Worm (Caenorhabditis elegans): ENCODE data around the gene mboa-2.

Gene mboa-2

DNA sequence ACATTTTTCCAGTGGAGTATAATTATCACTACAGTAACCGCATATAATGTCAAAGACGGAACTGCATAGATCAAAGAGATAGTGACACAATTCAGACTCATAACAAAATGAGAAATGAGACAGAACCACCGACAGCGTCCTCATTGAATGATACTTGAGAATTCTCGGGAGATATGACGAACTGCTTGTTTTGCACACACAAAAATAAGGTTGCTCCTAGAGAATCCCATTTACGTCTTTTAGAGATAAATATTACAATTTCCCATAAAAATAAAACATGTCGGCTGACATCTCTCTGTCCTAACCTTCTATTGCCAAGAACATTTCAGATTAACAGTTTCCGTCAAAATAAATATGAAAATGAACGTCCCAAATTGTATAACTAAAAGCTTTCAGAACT is 33.3 kb upstream of the mboa-2 start, which contains the start of gene srg-38:
Gene srg-38, minus strand, starts transcription at position 101 of the 400 bp plus-strand sequence.
- no peak for TF ChIP-seq ama-1 (optimal IDR thresholded peaks at IDR 0.05)
- TF ChIP-seq tbx-11 (GFP tag; IDR thresholded peaks at IDR 0.05), result no peak
- no peak for TF ChIP-seq aly-1 (tag; optimal IDR thresholded peaks at IDR 0.05)
- no peak for TF ChIP-seq flt-1 (GFP tag; IDR thresholded peaks at IDR 0.05)
- TF ChIP-seq F13C5.2 (tag; optimal IDR thresholded peaks at IDR 0.05), result no peak
- TF ChIP-seq ceh-13 (GFP tag; optimal IDR thresholded peaks at IDR 0.05), result no peak
- TF ChIP-seq hmbx-1 (tag; optimal IDR thresholded peaks at IDR 0.05), result no peak
- no peak for TF ChIP-seq sea-1 (GFP tag; conservative IDR thresholded peaks at IDR 0.05)
- no peak for TF ChIP-seq hmg-4 (GFP tag; optimal IDR thresholded peaks at IDR 0.05)
- no peak for TF ChIP-seq ceh-36 (tag; optimal IDR thresholded peaks at IDR 0.05)
- TF ChIP-seq hnd-1 (tag; optimal IDR thresholded peaks at IDR 0.05), result no peak
- no peak for TF ChIP-seq scrt-1 (GFP tag; IDR thresholded peaks at IDR 0.05)
- no peak for TF ChIP-seq B0310.2 (tag; optimal IDR thresholded peaks at IDR 0.05)
- TF ChIP-seq pes-1 (GFP tag; IDR thresholded peaks at IDR 0.05), result no peak
- no peak for TF ChIP-seq tbx-37 (GFP tag; conservative IDR thresholded peaks at IDR 0.05)
- no peak for TF ChIP-seq tra-4 (tag; optimal IDR thresholded peaks at IDR 0.05)
- TF ChIP-seq ets-7 (tag; optimal IDR thresholded peaks at IDR 0.05), result no peak

DNA sequence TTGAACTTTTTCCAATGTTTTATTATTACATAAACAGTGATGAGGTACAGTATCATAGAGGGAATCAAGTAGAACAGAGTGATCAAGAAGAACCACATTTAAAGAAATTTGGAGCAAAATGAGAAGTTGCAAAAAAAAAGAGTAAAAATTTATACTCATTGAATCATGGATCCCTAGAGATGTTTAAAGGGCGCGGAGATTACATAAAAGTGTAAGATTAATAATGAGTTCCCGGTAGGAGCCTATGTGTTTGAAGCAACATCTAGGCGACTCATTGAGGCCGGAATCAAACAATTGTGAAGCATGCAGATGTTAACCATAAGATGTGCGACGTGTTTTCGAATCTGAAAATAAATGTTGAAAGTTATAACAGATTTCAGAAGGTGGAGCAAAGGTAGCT is 30.0 kb upstream of the mboa-2 start, which contains the start of gene srg-39:
Gene srg-39, minus strand, starts transcription at position 101 of the 400 bp plus-strand sequence.
- TF ChIP-seq tbx-11 (GFP tag; IDR thresholded peaks at IDR 0.05) (no peak), scrt-1 (GFP tag; IDR thresholded peaks at IDR 0.05) (no peak), tbx-37 (GFP tag; conservative IDR thresholded peaks at IDR 0.05) (no peak), aly-1 (tag; optimal IDR thresholded peaks at IDR 0.05) (no peak), sea-1 (GFP tag; conservative IDR thresholded peaks at IDR 0.05) (no peak), ceh-13 (GFP tag; optimal IDR thresholded peaks at IDR 0.05) (no peak), hmg-4 (GFP tag; optimal IDR thresholded peaks at IDR 0.05) (no peak), ama-1 (optimal IDR thresholded peaks at IDR 0.05) (no peak), F13C5.2 (tag; optimal IDR thresholded peaks at IDR 0.05) (no peak), hmbx-1 (tag; optimal IDR thresholded peaks at IDR 0.05) (no peak), pes-1 (GFP tag; IDR thresholded peaks at IDR 0.05) (no peak), flt-1 (GFP tag; IDR thresholded peaks at IDR 0.05) (no peak)

DNA sequence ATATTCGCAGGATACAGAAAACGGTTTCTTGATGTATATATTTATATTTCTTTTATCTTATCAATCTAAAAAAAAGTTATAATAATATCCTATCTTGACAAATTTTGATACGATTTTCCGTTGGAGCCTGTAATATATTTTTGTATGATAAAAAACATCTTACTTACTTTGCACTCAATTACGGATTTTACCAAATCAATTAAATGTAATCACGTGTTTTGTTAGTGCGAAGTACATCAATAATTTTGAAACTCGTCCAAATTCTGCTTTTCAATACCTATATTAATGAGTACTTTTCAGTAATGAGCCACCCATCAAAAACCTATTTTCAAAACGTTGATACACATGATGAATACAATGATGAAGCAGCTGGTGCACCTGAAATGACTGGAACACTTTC is 27.1 kb upstream of the mboa-2 start, which contains the start of gene T19C4.1:
Gene T19C4.1, plus strand, starts transcription at position 301 of the 400 bp plus-strand sequence.
- no peak for TF ChIP-seq F13C5.2 (tag; optimal IDR thresholded peaks at IDR 0.05)
- no peak for TF ChIP-seq B0310.2 (tag; optimal IDR thresholded peaks at IDR 0.05)
- TF ChIP-seq tbx-37 (GFP tag; conservative IDR thresholded peaks at IDR 0.05), result no peak
- TF ChIP-seq tra-4 (tag; optimal IDR thresholded peaks at IDR 0.05), result no peak
- no peak for TF ChIP-seq ceh-13 (GFP tag; optimal IDR thresholded peaks at IDR 0.05)
- no peak for TF ChIP-seq tbx-11 (GFP tag; IDR thresholded peaks at IDR 0.05)
- TF ChIP-seq ceh-36 (tag; optimal IDR thresholded peaks at IDR 0.05), result no peak
- TF ChIP-seq hmg-4 (GFP tag; optimal IDR thresholded peaks at IDR 0.05), result no peak
- no peak for TF ChIP-seq pes-1 (GFP tag; IDR thresholded peaks at IDR 0.05)
- no peak for TF ChIP-seq flt-1 (GFP tag; IDR thresholded peaks at IDR 0.05)
- TF ChIP-seq ets-7 (tag; optimal IDR thresholded peaks at IDR 0.05), result no peak

DNA sequence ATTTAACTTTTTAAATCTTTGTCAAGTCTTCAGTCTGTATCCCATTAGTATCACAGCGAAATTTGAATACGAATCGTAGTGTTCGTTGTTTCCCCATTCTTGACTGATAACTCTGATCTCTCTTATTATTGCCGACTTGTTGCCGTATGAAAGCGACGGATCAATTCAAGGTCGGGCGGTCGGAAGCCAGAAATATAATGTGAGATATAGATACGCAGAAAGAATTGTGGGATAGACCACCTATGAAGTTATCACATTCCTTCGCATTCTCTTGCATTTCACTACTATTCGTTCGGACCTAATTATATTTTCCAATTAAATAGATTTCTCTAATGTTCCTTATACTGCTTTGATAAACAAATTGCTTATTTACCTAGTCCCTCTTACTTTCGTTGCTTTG is 26.7 kb upstream of the mboa-2 start:
- TF ChIP-seq hmg-4 (GFP tag; optimal IDR thresholded peaks at IDR 0.05) (no peak), tra-4 (tag; optimal IDR thresholded peaks at IDR 0.05) (no peak), flt-1 (GFP tag; IDR thresholded peaks at IDR 0.05) (no peak), scrt-1 (GFP tag; IDR thresholded peaks at IDR 0.05) (no peak), sea-1 (GFP tag; conservative IDR thresholded peaks at IDR 0.05) (no peak), ama-1 (optimal IDR thresholded peaks at IDR 0.05) (no peak), hmbx-1 (tag; optimal IDR thresholded peaks at IDR 0.05) (no peak), ceh-36 (tag; optimal IDR thresholded peaks at IDR 0.05) (no peak), tbx-11 (GFP tag; IDR thresholded peaks at IDR 0.05) (no peak), pes-1 (GFP tag; IDR thresholded peaks at IDR 0.05) (no peak), ceh-13 (GFP tag; optimal IDR thresholded peaks at IDR 0.05) (no peak), tbx-37 (GFP tag; conservative IDR thresholded peaks at IDR 0.05) (no peak), aly-1 (tag; optimal IDR thresholded peaks at IDR 0.05) (no peak), ets-7 (tag; optimal IDR thresholded peaks at IDR 0.05) (no peak), B0310.2 (tag; optimal IDR thresholded peaks at IDR 0.05) (no peak)

DNA sequence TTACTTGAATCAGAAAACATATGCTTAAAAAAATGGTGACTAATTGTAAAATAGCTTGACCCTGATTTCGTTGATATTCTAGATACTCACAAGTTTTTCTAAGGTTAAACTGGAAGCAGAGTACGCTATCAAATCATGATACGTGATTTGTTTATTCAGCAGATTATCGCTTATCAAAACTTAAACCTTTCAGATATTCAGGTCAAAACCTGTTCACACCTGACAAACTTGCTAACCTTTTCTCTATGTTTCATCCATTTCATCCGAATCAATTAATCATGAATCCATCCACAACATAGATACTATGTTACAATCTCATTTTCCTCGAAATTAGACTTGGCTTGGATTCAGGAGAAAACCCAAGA is 25.5 kb upstream of the mboa-2 start:
- no peak for TF ChIP-seq ceh-13 (GFP tag; optimal IDR thresholded peaks at IDR 0.05)
- TF ChIP-seq F13C5.2 (tag; optimal IDR thresholded peaks at IDR 0.05), result no peak
- no peak for TF ChIP-seq scrt-1 (GFP tag; IDR thresholded peaks at IDR 0.05)
- no peak for TF ChIP-seq aly-1 (tag; optimal IDR thresholded peaks at IDR 0.05)
- no peak for TF ChIP-seq hmbx-1 (tag; optimal IDR thresholded peaks at IDR 0.05)
- no peak for TF ChIP-seq flt-1 (GFP tag; IDR thresholded peaks at IDR 0.05)

DNA sequence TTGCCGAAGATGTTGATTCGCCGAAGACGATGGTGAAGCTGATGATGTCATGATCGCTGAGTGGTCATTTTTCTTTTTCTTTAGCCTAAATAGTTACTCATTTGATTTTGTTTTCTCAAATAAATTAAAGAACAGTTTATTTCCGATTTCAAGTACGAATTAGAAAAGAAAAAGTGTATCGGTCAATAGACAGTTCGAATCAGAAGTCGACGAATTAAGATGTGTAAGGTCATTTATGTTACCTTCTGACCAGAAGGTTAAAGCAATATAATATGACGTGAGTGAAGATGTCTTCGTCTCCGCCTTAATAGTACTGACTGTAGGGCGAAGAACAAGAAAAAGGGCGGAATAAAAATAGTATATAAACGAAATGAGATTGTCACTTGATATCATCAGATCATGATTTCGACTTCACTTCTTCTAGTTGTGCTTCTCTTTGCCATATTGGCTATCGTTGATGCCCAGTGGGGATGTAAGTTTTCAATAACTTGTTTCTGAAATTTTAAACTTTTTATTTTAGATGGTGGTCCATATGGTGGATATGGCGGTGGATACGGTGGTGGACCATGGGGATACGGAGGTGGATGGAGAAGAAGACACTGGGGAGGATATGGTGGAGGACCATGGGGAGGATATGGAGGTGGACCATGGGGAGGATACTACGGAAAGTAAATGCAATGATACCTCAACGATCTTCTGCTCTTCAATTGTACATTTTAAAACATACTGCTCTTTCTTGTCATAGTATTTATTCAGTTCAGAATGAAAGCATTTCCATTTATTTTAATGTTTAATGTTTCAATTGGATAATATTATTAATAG is 24.9 kb upstream of the mboa-2 start, which contains the start of the genes T19C4.24 and nlp-33:
Gene T19C4.24, minus strand, starts transcription at position 51 of the 822 bp plus-strand sequence.
Gene nlp-33, plus strand, starts transcription at position 389 of the 822 bp plus-strand sequence.
- no peak for TF ChIP-seq ceh-36 (tag; optimal IDR thresholded peaks at IDR 0.05)
- no peak for TF ChIP-seq hnd-1 (tag; optimal IDR thresholded peaks at IDR 0.05)
- TF ChIP-seq tbx-11 (GFP tag; IDR thresholded peaks at IDR 0.05), result no peak
- no peak for TF ChIP-seq ets-7 (tag; optimal IDR thresholded peaks at IDR 0.05)
- no peak for TF ChIP-seq hmg-4 (GFP tag; optimal IDR thresholded peaks at IDR 0.05)
- TF ChIP-seq ama-1 (optimal IDR thresholded peaks at IDR 0.05), result no peak
- no peak for TF ChIP-seq tra-4 (tag; optimal IDR thresholded peaks at IDR 0.05)
- TF ChIP-seq tbx-37 (GFP tag; conservative IDR thresholded peaks at IDR 0.05), result no peak
- no peak for TF ChIP-seq pes-1 (GFP tag; IDR thresholded peaks at IDR 0.05)
- TF ChIP-seq flt-1 (GFP tag; IDR thresholded peaks at IDR 0.05), result no peak
- TF ChIP-seq ceh-13 (GFP tag; optimal IDR thresholded peaks at IDR 0.05), result no peak
- TF ChIP-seq aly-1 (tag; optimal IDR thresholded peaks at IDR 0.05), result no peak
- no peak for TF ChIP-seq scrt-1 (GFP tag; IDR thresholded peaks at IDR 0.05)
- no peak for TF ChIP-seq B0310.2 (tag; optimal IDR thresholded peaks at IDR 0.05)
- TF ChIP-seq F13C5.2 (tag; optimal IDR thresholded peaks at IDR 0.05), result no peak

DNA sequence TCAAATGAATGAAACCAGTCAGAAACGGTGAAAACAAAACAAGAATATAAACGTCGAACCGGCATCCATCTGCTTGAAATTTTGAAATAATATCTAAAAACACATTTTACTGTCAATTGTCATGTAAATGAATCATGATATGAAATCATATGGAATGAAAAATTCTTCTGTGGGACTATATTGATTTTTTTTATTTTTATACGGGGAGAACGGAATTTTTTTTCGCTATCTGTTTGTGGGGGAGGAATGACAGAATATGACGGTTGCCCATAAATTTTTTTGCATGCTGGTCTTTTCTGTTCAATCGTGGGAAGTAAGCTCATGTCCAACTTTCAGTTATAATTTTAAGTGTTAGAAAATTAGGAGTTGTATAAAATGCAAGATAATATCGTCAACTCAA is 22.4 kb upstream of the mboa-2 start, which contains the start of gene C06H2.7:
Gene C06H2.7, minus strand, starts transcription at position 101 of the 400 bp plus-strand sequence.
- TF ChIP-seq ceh-13 (GFP tag; optimal IDR thresholded peaks at IDR 0.05) (no peak), tbx-37 (GFP tag; conservative IDR thresholded peaks at IDR 0.05) (no peak), hmg-4 (GFP tag; optimal IDR thresholded peaks at IDR 0.05) (no peak), hmbx-1 (tag; optimal IDR thresholded peaks at IDR 0.05) (no peak), sea-1 (GFP tag; conservative IDR thresholded peaks at IDR 0.05) (no peak), pes-1 (GFP tag; IDR thresholded peaks at IDR 0.05) (no peak), aly-1 (tag; optimal IDR thresholded peaks at IDR 0.05) (no peak), tbx-11 (GFP tag; IDR thresholded peaks at IDR 0.05) (no peak), hnd-1 (tag; optimal IDR thresholded peaks at IDR 0.05) (no peak)
